Worm (Caenorhabditis elegans) whole organism, early embryonic: ENCODE measurements around the gene ptd-2.

Experiments used
- B0310.2 ChIP-seq: sonication (generic microtip); optimal IDR thresholded peaks from 2 replicates; lab custom pipeline; 2016; ENCODE audit warnings: mild to moderate bottlenecking, missing genetic modification characterization, missing compliant biosample characterization
- aly-1 ChIP-seq: sonication (generic microtip); optimal IDR thresholded peaks from 2 replicates; lab custom pipeline; 2016; ENCODE audit warnings: missing genetic modification characterization, missing compliant biosample characterization
- ama-1 ChIP-seq: fragments of 150-350 bp; optimal IDR thresholded peaks from 2 replicates; lab custom pipeline; 2014
- hmbx-1 ChIP-seq: sonication (generic microtip); optimal IDR thresholded peaks from 2 replicates; lab custom pipeline; 2016; ENCODE audit warnings: mild to moderate bottlenecking, missing genetic modification characterization, missing compliant biosample characterization
- tbx-11 ChIP-seq: fragments of 200-800 bp; sonication (Bioruptor generic); IDR thresholded peaks from 2 replicates; pipeline ENCODE4 v1.3.6; 2022; ENCODE audit warnings: missing genetic modification characterization, missing compliant biosample characterization
- tbx-37 ChIP-seq: fragments of 200-800 bp; sonication (Bioruptor generic); conservative IDR thresholded peaks from 2 replicates; pipeline ENCODE4 v1.3.6; 2022; ENCODE audit warnings: missing genetic modification reagents, missing genetic modification characterization, missing compliant biosample characterization

ce11 chrV:9293359-9293758 lies 43.3 kb downstream of the ptd-2 start:
- TF ChIP-seq ama-1 (lab: Kevin White, UChicago) (no peak), aly-1 (tag; lab: Kevin White, UChicago) (no peak), tbx-37 (no peak), B0310.2 (tag; lab: Kevin White, UChicago) (no peak), hmbx-1 (no peak), tbx-11 (no peak)
